Worm (Caenorhabditis elegans) whole organism, L4/young adult: ENCODE results near the gene bicd-1.
"Not testable (repeated sequence)": the region's sequence is repeated elsewhere in the genome, so short reads cannot be mapped to it uniquely, and the experiment has no call there.

ENCODE experiments used
- W03F9.2 ChIP-seq: fragments of 150-350 bp; optimal IDR thresholded peaks from 2 replicates; lab custom pipeline; 2014; ENCODE audit warnings: missing biosample characterization, missing genetic modification characterization
- dao-5 ChIP-seq: sonication (generic microtip); optimal IDR thresholded peaks from 2 replicates; lab custom pipeline; 2016; ENCODE audit warnings: missing genotype, missing genetic modification characterization, moderate library complexity, missing compliant biosample characterization
- him-1 ChIP-seq: sonication (generic microtip); optimal IDR thresholded peaks from 2 replicates; lab custom pipeline; 2016; ENCODE audit warnings: missing genotype, missing genetic modification reagents, missing genetic modification characterization, missing compliant biosample characterization

ce11 chrIV:6598740-6599139 lies 26.6 kb upstream of the bicd-1 start, which contains the start of gene nspb-5:
- TF ChIP-seq W03F9.2, him-1, dao-5 (tag; lab: Kevin White, UChicago): not testable (repeated sequence)
